Fruit fly (Drosophila melanogaster) S2 (cell line): ENCODE measurements around the gene CG17996.

Experiments
- CG8478 ChIP-seq: fragments of >200 bp; optimal IDR thresholded peaks from 2 replicates; lab custom pipeline; 2018
- CTCF ChIP-seq, 2 experiments: fragments of >200 bp; optimal IDR thresholded peaks; 2 replicates each; lab custom pipeline; 2018

dm6 chr2L:16709693-16710092, 21.1 kb downstream of the CG17996 start:
- TF ChIP-seq CTCF (optimal IDR thresholded peaks at IDR 0.05; lab: Kevin White, UChicago) (no peak), CG8478 (lab: Kevin White, UChicago) (no peak)
